Worm (Caenorhabditis elegans) whole organism, L4 larva: ENCODE measurements around the gene Y17G9A.2.
A peak's percentile ranks its signal among the peaks of the same experiment; 100 is the strongest.

Source experiments
- D1046.2 ChIP-seq: fragments of 200-800 bp; sonication (Bioruptor generic); IDR thresholded peaks from 2 replicates; pipeline ENCODE4 v1.3.6; 2022; ENCODE audit warnings: missing genetic modification characterization, missing compliant biosample characterization
- F26F4.8 ChIP-seq: fragments of 200-800 bp; sonication (Bioruptor generic); conservative IDR thresholded peaks from 2 replicates; pipeline ENCODE4 v1.3.6; 2022; ENCODE audit warnings: missing genetic modification characterization, missing compliant biosample characterization
- F49E8.2 ChIP-seq: sonication (generic microtip); optimal IDR thresholded peaks from 2 replicates; lab custom pipeline; 2016; ENCODE audit warnings: missing compliant biosample characterization, mild to moderate bottlenecking, missing genetic modification characterization, borderline replicate concordance
- T20F7.1 ChIP-seq: fragments of 200-800 bp; sonication (Bioruptor generic); optimal IDR thresholded peaks from 2 replicates; lab custom pipeline; 2018; ENCODE audit warnings: mild to moderate bottlenecking, missing genetic modification characterization, missing compliant biosample characterization
- Y48G9A.11 ChIP-seq: fragments of 200-800 bp; sonication (Bioruptor generic); IDR thresholded peaks from 2 replicates; pipeline ENCODE4 v1.3.6; 2022; ENCODE audit warnings: missing genetic modification reagents, missing genetic modification characterization, missing compliant biosample characterization
- Y75B8A.6 ChIP-seq: fragments of 200-800 bp; sonication (Bioruptor generic); IDR thresholded peaks from 2 replicates; pipeline ENCODE4 v1.3.6; 2022; ENCODE audit warnings: missing genetic modification reagents, missing genetic modification characterization, missing compliant biosample characterization
- ZK337.2 ChIP-seq: fragments of 200-800 bp; sonication (Bioruptor generic); IDR thresholded peaks from 2 replicates; pipeline ENCODE4 v1.3.6; 2022; ENCODE audit warnings: missing genetic modification reagents, missing genetic modification characterization, missing compliant biosample characterization
- ama-1 ChIP-seq: fragments of 150-350 bp; optimal IDR thresholded peaks from 2 replicates; lab custom pipeline; 2014; ENCODE audit warnings: inconsistent platforms, mixed read lengths
- arid-1 ChIP-seq: fragments of 200-800 bp; sonication (Bioruptor generic); conservative IDR thresholded peaks from 2 replicates; pipeline ENCODE4 v1.3.6; 2022; ENCODE audit warnings: missing genetic modification reagents, missing genetic modification characterization, missing compliant biosample characterization
- attf-4 ChIP-seq: sonication (generic microtip); optimal IDR thresholded peaks from 3 replicates; lab custom pipeline; 2017; ENCODE audit warnings: missing biosample characterization, missing genetic modification characterization
- ceh-20 ChIP-seq: fragments of 200-800 bp; sonication (Bioruptor generic); IDR thresholded peaks from 2 replicates; pipeline ENCODE4 v1.3.6; 2022; ENCODE audit warnings: missing genetic modification reagents, missing genetic modification characterization, missing compliant biosample characterization
- ceh-28 ChIP-seq: fragments of 150-350 bp; optimal IDR thresholded peaks from 2 replicates; lab custom pipeline; 2014; ENCODE audit warnings: missing biosample characterization, missing genetic modification reagents, missing genetic modification characterization
- ceh-44 ChIP-seq: fragments of 200-800 bp; sonication (Bioruptor generic); IDR thresholded peaks from 2 replicates; pipeline ENCODE4 v1.3.6; 2022; ENCODE audit warnings: missing genetic modification reagents, missing genetic modification characterization, missing compliant biosample characterization
- ceh-82 ChIP-seq: sonication (generic microtip); optimal IDR thresholded peaks from 2 replicates; lab custom pipeline; 2017; ENCODE audit warnings: missing biosample characterization, missing genetic modification characterization
- ctbp-1 ChIP-seq: fragments of 200-800 bp; sonication (Bioruptor generic); IDR thresholded peaks from 2 replicates; pipeline ENCODE4 v1.3.6; 2022; ENCODE audit warnings: missing genetic modification reagents, missing genetic modification characterization, missing compliant biosample characterization
- daf-12 ChIP-seq: fragments of 150-350 bp; optimal IDR thresholded peaks from 2 replicates; lab custom pipeline; 2014; ENCODE audit warnings: missing biosample characterization, missing genetic modification reagents, missing genetic modification characterization
- dmd-8 ChIP-seq: fragments of 200-800 bp; sonication (Bioruptor generic); IDR thresholded peaks from 2 replicates; pipeline ENCODE4 v1.3.6; 2022; ENCODE audit warnings: missing genetic modification characterization, missing compliant biosample characterization
- dmd-9 ChIP-seq: fragments of 200-800 bp; sonication (Bioruptor generic); IDR thresholded peaks from 2 replicates; pipeline ENCODE4 v1.3.6; 2022; ENCODE audit warnings: missing genetic modification reagents, missing genetic modification characterization, missing compliant biosample characterization
- dpl-1 ChIP-seq: fragments of 150-350 bp; optimal IDR thresholded peaks from 2 replicates; lab custom pipeline; 2014; ENCODE audit warnings: missing biosample characterization, missing genetic modification reagents, missing genetic modification characterization
- duxl-1 ChIP-seq: sonication (generic microtip); optimal IDR thresholded peaks from 2 replicates; lab custom pipeline; 2016; ENCODE audit warnings: mild to moderate bottlenecking, missing genetic modification characterization, moderate library complexity, missing compliant biosample characterization; ENCODE audit not compliant: poor library complexity
- egl-27 ChIP-seq: sonication (generic microtip); optimal IDR thresholded peaks from 3 replicates; lab custom pipeline; 2017; ENCODE audit warnings: missing biosample characterization, missing genetic modification reagents, missing genetic modification characterization
- fos-1 ChIP-seq: fragments of 150-350 bp; optimal IDR thresholded peaks from 2 replicates; lab custom pipeline; 2014; ENCODE audit warnings: missing biosample characterization, missing genetic modification characterization
- hif-1 ChIP-seq, 2 experiments: sonication (generic microtip); optimal IDR thresholded peaks; 2 replicates each; lab custom pipeline; 2016 to 2017; ENCODE audit warnings: missing compliant biosample characterization in 2 of 2, missing genetic modification characterization in 2 of 2, missing genetic modification reagents in 2 of 2, missing genotype in 2 of 2, mild to moderate bottlenecking in 1 of 2
- hlh-11 ChIP-seq: fragments of 200-800 bp; sonication (Bioruptor generic); optimal IDR thresholded peaks from 2 replicates; lab custom pipeline; 2018; ENCODE audit warnings: mild to moderate bottlenecking, missing genetic modification characterization, missing compliant biosample characterization
- hmg-1.1 ChIP-seq: fragments of 200-800 bp; sonication (Bioruptor generic); IDR thresholded peaks from 2 replicates; pipeline ENCODE4 v1.3.6; 2022; ENCODE audit warnings: missing genetic modification reagents, missing genetic modification characterization, missing compliant biosample characterization
- lim-7 ChIP-seq: fragments of 200-800 bp; sonication (Bioruptor generic); IDR thresholded peaks from 2 replicates; pipeline ENCODE4 v1.3.6; 2022; ENCODE audit warnings: missing genetic modification characterization, missing compliant biosample characterization
- lin-38 ChIP-seq: fragments of 200-800 bp; sonication (Bioruptor generic); IDR thresholded peaks from 2 replicates; pipeline ENCODE4 v1.3.6; 2022; ENCODE audit warnings: missing genetic modification reagents, missing genetic modification characterization, missing compliant biosample characterization
- lin-39 ChIP-seq: fragments of 150-350 bp; optimal IDR thresholded peaks from 2 replicates; lab custom pipeline; 2014; ENCODE audit warnings: missing biosample characterization, missing genetic modification reagents, missing genetic modification characterization
- lir-3 ChIP-seq: sonication (generic microtip); optimal IDR thresholded peaks from 2 replicates; lab custom pipeline; 2016; ENCODE audit warnings: mild to moderate bottlenecking, missing genetic modification characterization, missing compliant biosample characterization
- lsy-2 ChIP-seq, 2 experiments: fragments of 150-350 bp in 1 of 2; sonication (generic microtip) in 1 of 2; optimal IDR thresholded peaks; 2 replicates each; lab custom pipeline; 2014 to 2017; ENCODE audit warnings: missing biosample characterization in 2 of 2, missing genetic modification characterization in 2 of 2
- mdt-29 ChIP-seq: fragments of 200-800 bp; sonication (Bioruptor generic); IDR thresholded peaks from 2 replicates; pipeline ENCODE4 v1.3.6; 2022; ENCODE audit warnings: missing genetic modification reagents, missing genetic modification characterization, missing compliant biosample characterization
- mes-2 ChIP-seq: sonication (generic microtip); optimal IDR thresholded peaks from 2 replicates; lab custom pipeline; 2016; ENCODE audit warnings: missing genotype, mild to moderate bottlenecking, missing genetic modification characterization, missing compliant biosample characterization; ENCODE audit not compliant: poor library complexity, severe bottlenecking
- mxl-2 ChIP-seq: fragments of 200-800 bp; sonication (Bioruptor generic); conservative IDR thresholded peaks from 2 replicates; pipeline ENCODE4 v1.3.6; 2022; ENCODE audit warnings: missing genetic modification reagents, missing genetic modification characterization, missing compliant biosample characterization
- nhr-102 ChIP-seq: sonication (generic microtip); optimal IDR thresholded peaks from 2 replicates; lab custom pipeline; 2016; ENCODE audit warnings: mild to moderate bottlenecking, missing genetic modification characterization, moderate library complexity, missing compliant biosample characterization
- nhr-11 ChIP-seq: fragments of 150-350 bp; optimal IDR thresholded peaks from 2 replicates; lab custom pipeline; 2014; ENCODE audit warnings: missing biosample characterization, missing genetic modification characterization
- nhr-111 ChIP-seq: fragments of 200-800 bp; sonication (Bioruptor generic); optimal IDR thresholded peaks from 2 replicates; lab custom pipeline; 2018; ENCODE audit warnings: mild to moderate bottlenecking, missing genetic modification characterization, missing compliant biosample characterization
- nhr-237 ChIP-seq: sonication (generic microtip); optimal IDR thresholded peaks from 2 replicates; lab custom pipeline; 2017; ENCODE audit warnings: missing biosample characterization, missing genetic modification characterization
- nhr-28 ChIP-seq: fragments of 150-350 bp; optimal IDR thresholded peaks from 2 replicates; lab custom pipeline; 2014; ENCODE audit warnings: missing biosample characterization, missing genetic modification characterization
- nhr-48 ChIP-seq: sonication (generic microtip); optimal IDR thresholded peaks from 2 replicates; lab custom pipeline; 2016; ENCODE audit warnings: mild to moderate bottlenecking, missing genetic modification characterization, missing compliant biosample characterization
- nhr-6 ChIP-seq: fragments of 150-350 bp; optimal IDR thresholded peaks from 2 replicates; lab custom pipeline; 2014; ENCODE audit warnings: missing biosample characterization, missing genetic modification characterization
- pha-4 ChIP-seq, 2 experiments: fragments of 150-350 bp in 1 of 2; fragments of 200-800 bp in 1 of 2; sonication (Bioruptor generic) in 1 of 2; IDR thresholded peaks in 1 of 2; optimal IDR thresholded peaks in 1 of 2; 2 replicates each; pipeline versions ENCODE4 v1.3.6 to Lab custom; 2014 to 2022; ENCODE audit warnings: missing genetic modification characterization in 2 of 2, missing genetic modification reagents in 2 of 2, missing biosample characterization in 1 of 2, missing compliant biosample characterization in 1 of 2
- php-3 ChIP-seq: fragments of 200-800 bp; sonication (Bioruptor generic); IDR thresholded peaks from 2 replicates; pipeline ENCODE4 v1.3.6; 2022; ENCODE audit warnings: missing genetic modification reagents, missing genetic modification characterization, missing compliant biosample characterization
- pqm-1 ChIP-seq: sonication (generic microtip); optimal IDR thresholded peaks from 2 replicates; lab custom pipeline; 2017; ENCODE audit warnings: missing biosample characterization, missing genetic modification characterization
- rbr-2 ChIP-seq: sonication (generic microtip); optimal IDR thresholded peaks from 2 replicates; lab custom pipeline; 2016; ENCODE audit warnings: missing genotype, missing genetic modification characterization, missing compliant biosample characterization
- saeg-2 ChIP-seq: fragments of 200-800 bp; sonication (Bioruptor generic); IDR thresholded peaks from 2 replicates; pipeline ENCODE4 v1.3.6; 2022; ENCODE audit warnings: missing genetic modification reagents, missing genetic modification characterization, missing compliant biosample characterization
- sdz-12 ChIP-seq: fragments of 200-800 bp; sonication (Bioruptor generic); optimal IDR thresholded peaks from 2 replicates; lab custom pipeline; 2018; ENCODE audit warnings: mild to moderate bottlenecking, missing genetic modification characterization, missing compliant biosample characterization
- set-16 ChIP-seq: fragments of 200-800 bp; sonication (Bioruptor generic); IDR thresholded peaks from 2 replicates; pipeline ENCODE4 v1.3.6; 2022; ENCODE audit warnings: missing genetic modification reagents, missing genetic modification characterization, missing compliant biosample characterization
- snpc-4 ChIP-seq: fragments of 150-350 bp; optimal IDR thresholded peaks from 2 replicates; lab custom pipeline; 2014; ENCODE audit warnings: missing biosample characterization, missing genetic modification characterization
- tra-1 ChIP-seq: fragments of 200-800 bp; sonication (Bioruptor generic); IDR thresholded peaks from 2 replicates; pipeline ENCODE4 v1.3.6; 2022; ENCODE audit warnings: missing genetic modification reagents, missing genetic modification characterization, missing compliant biosample characterization
- unc-130 ChIP-seq: sonication (generic microtip); optimal IDR thresholded peaks from 2 replicates; lab custom pipeline; 2016; ENCODE audit warnings: missing genetic modification reagents, missing genetic modification characterization, missing compliant biosample characterization
- unc-39 ChIP-seq: sonication (generic microtip); optimal IDR thresholded peaks from 2 replicates; lab custom pipeline; 2017; ENCODE audit warnings: missing biosample characterization, missing genetic modification characterization
- zfp-2 ChIP-seq: sonication (generic microtip); optimal IDR thresholded peaks from 2 replicates; lab custom pipeline; 2016; ENCODE audit warnings: mild to moderate bottlenecking, missing genetic modification characterization, missing compliant biosample characterization

Gene Y17G9A.2

ce11 chrIV:4880634-4881033 lies 24.5 kb upstream of the Y17G9A.2 start (continued):
- TF ChIP-seq sdz-12 = no peak
- TF ChIP-seq nhr-111 (GFP tag; lab: Kevin White, UChicago) = no peak
- no peak for TF ChIP-seq nhr-6 (tag; lab: Kevin White, UChicago)
- no peak; the same call in none of the 2 replicates for TF ChIP-seq lin-38 (GFP tag; lab: Robert Waterston, UW)
- peak; percentile 61 for TF ChIP-seq arid-1 (GFP tag; lab: Robert Waterston, UW)
- TF ChIP-seq dpl-1 (GFP tag; lab: Kevin White, UChicago) = no peak
- no peak for TF ChIP-seq tra-1 (GFP tag; lab: Robert Waterston, UW)
- TF ChIP-seq mdt-29 (GFP tag; lab: Robert Waterston, UW) = peak; percentile 71; the same call in 1 of the 2 replicates
- TF ChIP-seq F26F4.8 (GFP tag; lab: Robert Waterston, UW) = no peak
- TF ChIP-seq duxl-1 = peak; percentile 43
- no peak for TF ChIP-seq nhr-237
- peak; percentile 90 for TF ChIP-seq ama-1
- peak; percentile 58 for TF ChIP-seq unc-130
- no peak for TF ChIP-seq ceh-28 (tag; lab: Kevin White, UChicago)
- TF ChIP-seq lin-39 (tag; lab: Kevin White, UChicago) = no peak
- no peak for TF ChIP-seq ceh-82 (tag; lab: Kevin White, UChicago)
- peak; percentile 81 for TF ChIP-seq nhr-102 (tag; lab: Kevin White, UChicago)
- peak; percentile 52 for TF ChIP-seq nhr-48 (tag; lab: Kevin White, UChicago)
- TF ChIP-seq dmd-9 = no peak
- TF ChIP-seq lsy-2 (tag; optimal IDR thresholded peaks at IDR 0.05; lab: Kevin White, UChicago) = no peak
- no peak for TF ChIP-seq saeg-2
- TF ChIP-seq Y75B8A.6 (GFP tag; lab: Robert Waterston, UW) = no peak
- no peak for TF ChIP-seq pha-4 (GFP tag; IDR thresholded peaks at IDR 0.05; lab: Robert Waterston, UW)
- no peak for TF ChIP-seq pha-4 (tag; optimal IDR thresholded peaks at IDR 0.05; lab: Kevin White, UChicago)
- no peak for TF ChIP-seq lir-3 (tag; lab: Kevin White, UChicago)
- TF ChIP-seq unc-39 (tag; lab: Kevin White, UChicago) = no peak
- TF ChIP-seq snpc-4 = peak; percentile 89
- TF ChIP-seq rbr-2 = peak; percentile 57
- no peak for TF ChIP-seq mxl-2 (GFP tag; lab: Robert Waterston, UW)
- no peak for TF ChIP-seq ctbp-1 (GFP tag; lab: Robert Waterston, UW)
- TF ChIP-seq hmg-1.1 (GFP tag; lab: Robert Waterston, UW) = no peak
- no peak for TF ChIP-seq zfp-2 (tag; lab: Kevin White, UChicago)
- TF ChIP-seq ZK337.2 (GFP tag; lab: Robert Waterston, UW) = no peak
- TF ChIP-seq set-16 (GFP tag; lab: Robert Waterston, UW) = no peak
- TF ChIP-seq pqm-1 (tag; lab: Kevin White, UChicago) = no peak
- no peak for TF ChIP-seq php-3
- TF ChIP-seq F49E8.2 = peak; percentile 94
- no peak for TF ChIP-seq mes-2
- TF ChIP-seq D1046.2 = no peak
- TF ChIP-seq nhr-28 (tag; lab: Kevin White, UChicago) = no peak
- TF ChIP-seq hif-1 (tag; optimal IDR thresholded peaks at IDR 0.05; lab: Kevin White, UChicago) = no peak
- TF ChIP-seq daf-12 (tag; lab: Kevin White, UChicago) = no peak
- TF ChIP-seq egl-27 (tag; lab: Kevin White, UChicago) = no peak
- TF ChIP-seq nhr-11 (tag; lab: Kevin White, UChicago) = no peak
- TF ChIP-seq ceh-44 = peak; percentile 100
- TF ChIP-seq Y48G9A.11 (GFP tag; lab: Robert Waterston, UW) = no peak; the same call in 1 of the 2 replicates
- TF ChIP-seq fos-1 (tag; lab: Kevin White, UChicago) = no peak
- no peak for TF ChIP-seq T20F7.1 (GFP tag; lab: Kevin White, UChicago)
- no peak for TF ChIP-seq attf-4 (tag; lab: Kevin White, UChicago)
- no peak for TF ChIP-seq dmd-8 (GFP tag; lab: Robert Waterston, UW)
- no peak for TF ChIP-seq lim-7 (GFP tag; lab: Robert Waterston, UW)
- TF ChIP-seq hlh-11 = no peak
- no peak for TF ChIP-seq ceh-20 (GFP tag; lab: Robert Waterston, UW)
